Worm (Caenorhabditis elegans): ENCODE data around the gene Y97E10AR.8.

Gene Y97E10AR.8

DNA sequence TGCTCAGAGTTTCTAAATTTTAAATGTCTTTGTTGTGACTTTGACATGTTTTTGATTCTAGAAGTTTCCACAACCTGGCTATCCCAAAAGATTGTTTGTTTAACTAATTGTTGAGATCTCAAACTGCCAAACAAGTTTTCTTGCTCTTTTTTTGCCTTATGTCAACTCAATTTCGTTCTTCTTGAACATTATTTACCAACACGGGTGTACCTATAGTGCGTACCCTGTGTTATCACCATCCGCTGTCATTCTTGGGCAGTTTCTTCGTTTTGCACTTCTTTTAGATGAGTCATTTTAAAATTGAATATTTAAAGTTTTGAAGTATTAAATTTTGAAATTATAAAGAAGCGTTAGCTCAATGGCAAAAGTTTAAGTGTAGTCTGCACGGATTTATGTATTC is 11.8 kb downstream of the Y97E10AR.8 start, which contains the start of gene sptl-2:
sptl-2 (plus strand) TSS at position 280 of the 400 bp plus-strand sequence.
- TF ChIP-seq aly-1 (tag; optimal IDR thresholded peaks at IDR 0.05) (no peak), tra-4 (tag; optimal IDR thresholded peaks at IDR 0.05) (no peak), sea-1 (GFP tag; conservative IDR thresholded peaks at IDR 0.05) (no peak), tbx-37 (GFP tag; conservative IDR thresholded peaks at IDR 0.05) (no peak), scrt-1 (GFP tag; IDR thresholded peaks at IDR 0.05) (no peak), F13C5.2 (tag; optimal IDR thresholded peaks at IDR 0.05) (no peak), hnd-1 (tag; optimal IDR thresholded peaks at IDR 0.05) (no peak), ama-1 (optimal IDR thresholded peaks at IDR 0.05) (no peak)

DNA sequence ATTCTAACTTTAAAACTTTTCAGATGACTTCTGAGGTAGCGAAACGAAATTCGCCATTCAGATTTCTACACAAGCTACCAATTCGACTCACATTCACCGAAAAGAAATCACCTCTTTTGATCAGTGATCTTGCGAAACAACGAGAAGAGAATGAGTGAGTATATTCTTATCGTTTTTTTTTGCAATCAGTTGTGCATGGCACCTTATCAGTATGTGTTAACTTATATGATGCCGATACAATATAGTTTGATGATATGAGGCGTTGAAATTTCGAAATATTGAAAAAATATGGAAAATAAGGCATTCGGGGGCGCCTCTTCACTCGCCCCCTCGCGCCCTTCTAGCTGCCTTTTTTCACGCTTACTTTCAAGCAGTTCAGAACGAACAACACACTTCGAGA is 12.8 kb downstream of the Y97E10AR.8 start:
- TF ChIP-seq B0310.2 (tag; optimal IDR thresholded peaks at IDR 0.05) (no peak), hmg-4 (GFP tag; optimal IDR thresholded peaks at IDR 0.05) (no peak), ama-1 (optimal IDR thresholded peaks at IDR 0.05) (no peak), hmbx-1 (tag; optimal IDR thresholded peaks at IDR 0.05) (no peak), scrt-1 (GFP tag; IDR thresholded peaks at IDR 0.05) (no peak), pes-1 (GFP tag; IDR thresholded peaks at IDR 0.05) (no peak), F13C5.2 (tag; optimal IDR thresholded peaks at IDR 0.05) (no peak), tbx-37 (GFP tag; conservative IDR thresholded peaks at IDR 0.05) (no peak), aly-1 (tag; optimal IDR thresholded peaks at IDR 0.05) (no peak), sea-1 (GFP tag; conservative IDR thresholded peaks at IDR 0.05) (no peak), tra-4 (tag; optimal IDR thresholded peaks at IDR 0.05) (no peak), ets-7 (tag; optimal IDR thresholded peaks at IDR 0.05) (no peak), ceh-36 (tag; optimal IDR thresholded peaks at IDR 0.05) (no peak), tbx-11 (GFP tag; IDR thresholded peaks at IDR 0.05) (no peak), flt-1 (GFP tag; IDR thresholded peaks at IDR 0.05) (no peak)

DNA sequence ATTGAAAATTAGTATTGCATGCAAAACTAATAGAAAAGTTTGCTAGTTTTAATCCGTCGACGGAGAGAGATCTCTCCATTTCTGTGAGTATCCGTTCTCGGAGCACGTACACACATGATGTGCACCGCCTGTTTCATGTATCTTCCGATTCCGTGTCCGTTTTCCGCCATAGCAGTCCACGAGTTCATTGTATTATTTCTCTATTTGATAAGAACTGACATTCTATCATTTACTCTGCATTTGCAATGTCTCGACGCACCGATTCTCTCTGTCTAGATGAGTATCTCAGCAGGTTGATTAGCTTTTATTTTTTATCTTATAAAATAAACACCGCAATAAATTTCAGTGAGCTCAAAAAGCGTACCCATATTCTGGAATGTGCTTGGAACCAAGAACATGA is 13.8 kb downstream of the Y97E10AR.8 start:
- TF ChIP-seq sea-1 (GFP tag; conservative IDR thresholded peaks at IDR 0.05) = no peak
- TF ChIP-seq tra-4 (tag; optimal IDR thresholded peaks at IDR 0.05) = no peak
- TF ChIP-seq hmg-4 (GFP tag; optimal IDR thresholded peaks at IDR 0.05) = no peak
- no peak for TF ChIP-seq B0310.2 (tag; optimal IDR thresholded peaks at IDR 0.05)
- TF ChIP-seq scrt-1 (GFP tag; IDR thresholded peaks at IDR 0.05) = no peak
- TF ChIP-seq hmbx-1 (tag; optimal IDR thresholded peaks at IDR 0.05) = no peak
- TF ChIP-seq tbx-11 (GFP tag; IDR thresholded peaks at IDR 0.05) = no peak
- TF ChIP-seq aly-1 (tag; optimal IDR thresholded peaks at IDR 0.05) = no peak
- TF ChIP-seq ama-1 (optimal IDR thresholded peaks at IDR 0.05) = no peak
- no peak for TF ChIP-seq ceh-13 (GFP tag; optimal IDR thresholded peaks at IDR 0.05)
- no peak for TF ChIP-seq tbx-37 (GFP tag; conservative IDR thresholded peaks at IDR 0.05)
- no peak for TF ChIP-seq flt-1 (GFP tag; IDR thresholded peaks at IDR 0.05)
- no peak for TF ChIP-seq hnd-1 (tag; optimal IDR thresholded peaks at IDR 0.05)
- TF ChIP-seq pes-1 (GFP tag; IDR thresholded peaks at IDR 0.05) = no peak
- no peak for TF ChIP-seq ets-7 (tag; optimal IDR thresholded peaks at IDR 0.05)
- TF ChIP-seq ceh-36 (tag; optimal IDR thresholded peaks at IDR 0.05) = no peak
- TF ChIP-seq F13C5.2 (tag; optimal IDR thresholded peaks at IDR 0.05) = no peak

DNA sequence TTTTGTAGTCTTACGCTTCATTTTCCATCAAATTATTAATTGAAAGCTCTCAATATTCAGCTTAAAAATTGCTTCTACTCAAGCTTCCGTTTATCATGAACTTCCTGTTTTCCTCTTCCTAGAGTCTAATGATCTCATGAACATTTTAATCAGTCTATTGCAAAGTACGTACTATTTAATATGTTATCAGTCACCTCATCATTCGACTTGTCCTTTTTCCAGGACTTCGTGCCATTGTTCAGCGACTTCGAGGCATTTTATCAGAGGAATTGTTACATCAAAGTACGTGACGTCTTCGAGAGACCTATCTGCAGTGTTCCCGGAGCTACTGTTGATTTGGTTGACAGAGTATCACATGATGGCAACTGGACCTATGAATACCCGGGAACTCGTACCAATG is 14.7 kb downstream of the Y97E10AR.8 start:
- TF ChIP-seq scrt-1 (GFP tag; IDR thresholded peaks at IDR 0.05) (no peak), tbx-11 (GFP tag; IDR thresholded peaks at IDR 0.05) (no peak), F13C5.2 (tag; optimal IDR thresholded peaks at IDR 0.05) (no peak), flt-1 (GFP tag; IDR thresholded peaks at IDR 0.05) (no peak), hnd-1 (tag; optimal IDR thresholded peaks at IDR 0.05) (no peak), ama-1 (optimal IDR thresholded peaks at IDR 0.05) (no peak), hmg-4 (GFP tag; optimal IDR thresholded peaks at IDR 0.05) (no peak), B0310.2 (tag; optimal IDR thresholded peaks at IDR 0.05) (no peak), ceh-36 (tag; optimal IDR thresholded peaks at IDR 0.05) (no peak), ceh-13 (GFP tag; optimal IDR thresholded peaks at IDR 0.05) (no peak), aly-1 (tag; optimal IDR thresholded peaks at IDR 0.05) (no peak), hmbx-1 (tag; optimal IDR thresholded peaks at IDR 0.05) (no peak)

DNA sequence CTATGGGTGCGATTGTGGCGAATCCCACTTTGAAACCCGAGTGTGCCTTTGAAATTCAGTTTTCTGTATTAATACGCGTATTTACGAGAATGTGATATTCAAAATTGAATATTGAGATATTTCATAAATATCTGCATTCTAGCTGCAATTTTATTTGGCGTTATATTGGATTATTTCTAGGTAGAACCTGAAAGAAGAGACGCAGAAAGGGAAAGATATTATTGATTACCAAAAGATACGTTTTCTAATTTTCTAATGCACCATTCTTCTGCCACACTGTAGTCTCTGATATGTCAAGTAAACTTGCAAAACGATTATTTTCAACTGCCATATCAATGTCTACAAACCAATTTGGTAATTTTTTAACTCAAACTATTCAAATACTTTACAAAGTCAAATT is 16.9 kb downstream of the Y97E10AR.8 start, which contains the start of gene ech-3:
ech-3 (plus strand) TSS at position 178 of the 400 bp plus-strand sequence.
- no peak for TF ChIP-seq ceh-36 (tag; optimal IDR thresholded peaks at IDR 0.05)
- no peak for TF ChIP-seq hnd-1 (tag; optimal IDR thresholded peaks at IDR 0.05)
- no peak for TF ChIP-seq tra-4 (tag; optimal IDR thresholded peaks at IDR 0.05)
- no peak for TF ChIP-seq tbx-37 (GFP tag; conservative IDR thresholded peaks at IDR 0.05)
- TF ChIP-seq scrt-1 (GFP tag; IDR thresholded peaks at IDR 0.05) = no peak
- TF ChIP-seq flt-1 (GFP tag; IDR thresholded peaks at IDR 0.05) = no peak
- no peak for TF ChIP-seq F13C5.2 (tag; optimal IDR thresholded peaks at IDR 0.05)
- no peak for TF ChIP-seq aly-1 (tag; optimal IDR thresholded peaks at IDR 0.05)
- no peak for TF ChIP-seq hmg-4 (GFP tag; optimal IDR thresholded peaks at IDR 0.05)
- no peak for TF ChIP-seq pes-1 (GFP tag; IDR thresholded peaks at IDR 0.05)
- no peak for TF ChIP-seq hmbx-1 (tag; optimal IDR thresholded peaks at IDR 0.05)
- TF ChIP-seq tbx-11 (GFP tag; IDR thresholded peaks at IDR 0.05) = no peak
- TF ChIP-seq ets-7 (tag; optimal IDR thresholded peaks at IDR 0.05) = no peak
- no peak for TF ChIP-seq sea-1 (GFP tag; conservative IDR thresholded peaks at IDR 0.05)
- TF ChIP-seq ama-1 (optimal IDR thresholded peaks at IDR 0.05) = no peak
- TF ChIP-seq B0310.2 (tag; optimal IDR thresholded peaks at IDR 0.05) = no peak

DNA sequence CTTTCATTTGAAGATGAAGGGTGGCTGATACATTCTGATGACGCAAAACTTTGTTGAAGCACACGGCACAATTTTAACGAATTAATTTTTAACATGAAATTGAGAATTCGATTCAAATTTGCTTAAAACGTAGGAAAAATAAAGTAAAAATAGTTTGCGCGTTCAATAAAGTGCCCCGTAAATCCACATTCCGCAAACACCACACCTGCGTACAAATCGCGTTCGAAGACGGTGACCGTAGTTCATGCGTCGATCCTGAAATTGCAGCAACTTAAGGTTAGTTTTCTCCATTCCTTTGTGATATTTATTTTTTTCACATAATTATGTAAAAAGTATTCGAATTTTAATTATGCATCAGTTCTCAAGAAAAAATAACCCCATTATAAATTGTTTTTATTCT is 19.7 kb downstream of the Y97E10AR.8 start, which contains the start of gene F43H9.3:
F43H9.3 (minus strand) TSS at position 189 of the 400 bp plus-strand sequence.
- TF ChIP-seq hmbx-1 (tag; optimal IDR thresholded peaks at IDR 0.05) (no peak), pes-1 (GFP tag; IDR thresholded peaks at IDR 0.05) (no peak), hmg-4 (GFP tag; optimal IDR thresholded peaks at IDR 0.05) (no peak), ets-7 (tag; optimal IDR thresholded peaks at IDR 0.05) (no peak)

DNA sequence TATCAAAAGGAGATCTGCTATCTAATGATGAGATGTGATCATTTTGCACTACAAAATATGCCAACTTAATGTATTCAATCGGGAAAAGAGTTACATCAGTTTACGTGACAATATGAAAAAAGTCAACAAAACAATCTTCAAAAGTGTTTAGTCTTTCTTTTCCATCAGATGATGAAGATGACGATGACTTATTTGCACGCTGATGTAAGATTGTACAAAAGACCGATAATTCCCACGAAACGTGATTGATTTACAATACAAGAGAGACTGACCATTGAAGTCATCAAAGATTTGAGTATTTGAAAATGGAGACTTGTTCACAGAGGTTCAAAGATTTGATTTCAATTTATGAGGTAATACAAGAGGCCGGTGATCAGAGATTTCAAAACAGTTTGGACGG is 20.2 kb downstream of the Y97E10AR.8 start:
- TF ChIP-seq F13C5.2 (tag; optimal IDR thresholded peaks at IDR 0.05) = no peak
- no peak for TF ChIP-seq aly-1 (tag; optimal IDR thresholded peaks at IDR 0.05)
- TF ChIP-seq tbx-37 (GFP tag; conservative IDR thresholded peaks at IDR 0.05) = no peak
- no peak for TF ChIP-seq tra-4 (tag; optimal IDR thresholded peaks at IDR 0.05)

DNA sequence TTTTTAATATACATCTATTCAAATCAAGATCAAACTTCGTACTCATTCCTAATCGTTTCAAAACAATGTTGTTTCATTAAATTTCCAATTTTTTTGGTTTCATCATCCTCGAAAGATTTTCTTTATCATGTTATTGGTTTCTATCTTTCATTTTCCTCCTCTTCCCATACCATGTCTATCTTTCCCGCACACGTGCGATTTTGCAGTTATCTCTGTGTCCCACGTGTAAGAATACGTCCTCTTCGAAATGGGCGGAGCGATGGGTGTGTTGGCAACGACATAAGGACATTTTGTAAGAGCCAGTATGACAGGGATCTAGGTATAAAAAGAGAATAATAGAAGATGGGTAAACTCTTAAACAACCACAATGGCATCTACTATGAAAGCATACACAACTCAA is 21.2 kb downstream of the Y97E10AR.8 start, which contains the start of gene F43H9.4:
F43H9.4 (plus strand) TSS at position 366 of the 400 bp plus-strand sequence.
- TF ChIP-seq hnd-1 (tag; optimal IDR thresholded peaks at IDR 0.05) = no peak
- TF ChIP-seq F13C5.2 (tag; optimal IDR thresholded peaks at IDR 0.05) = no peak
